Fruit fly (Drosophila melanogaster) whole organism, adult: ENCODE measurements around the gene CG13408.

ENCODE experiments used
- CG11617 ChIP-seq: fragments of 200-800 bp; sonication (Bioruptor generic); optimal IDR thresholded peaks from 2 replicates; lab custom pipeline; 2017; ENCODE audit warnings: mild to moderate bottlenecking, missing biosample characterization, missing genetic modification reagents, missing genetic modification characterization
- CG12768 ChIP-seq: fragments of 200-800 bp; sonication (Bioruptor generic); optimal IDR thresholded peaks from 2 replicates; lab custom pipeline; 2017; ENCODE audit warnings: missing biosample characterization, missing genetic modification characterization, mild to moderate bottlenecking, moderate library complexity, missing genetic modification reagents
- CG14711 ChIP-seq: fragments of 200-800 bp; sonication (Bioruptor generic); optimal IDR thresholded peaks from 2 replicates; lab custom pipeline; 2018; ENCODE audit warnings: missing biosample characterization, mild to moderate bottlenecking, missing genetic modification characterization, moderate library complexity
- CG1620 ChIP-seq: fragments of 200-800 bp; sonication (Bioruptor generic); optimal IDR thresholded peaks from 2 replicates; lab custom pipeline; 2016; ENCODE audit warnings: missing biosample characterization, missing genetic modification characterization
- CG33017 ChIP-seq: fragments of 200-800 bp; sonication (Bioruptor generic); optimal IDR thresholded peaks from 2 replicates; lab custom pipeline; 2018; ENCODE audit warnings: missing biosample characterization, mild to moderate bottlenecking, missing genetic modification characterization, moderate library complexity
- CG5204 ChIP-seq: fragments of 200-800 bp; sonication (Bioruptor generic); optimal IDR thresholded peaks from 2 replicates; lab custom pipeline; 2016; ENCODE audit warnings: missing biosample characterization, missing genetic modification characterization
- CG7045 ChIP-seq: fragments of 200-800 bp; sonication (Bioruptor generic); optimal IDR thresholded peaks from 2 replicates; lab custom pipeline; 2017; ENCODE audit warnings: missing biosample characterization, mild to moderate bottlenecking, missing genetic modification characterization
- CG7101 ChIP-seq: fragments of 200-800 bp; sonication (Bioruptor generic); optimal IDR thresholded peaks from 2 replicates; lab custom pipeline; 2018; ENCODE audit warnings: missing biosample characterization, mild to moderate bottlenecking, missing genetic modification characterization, moderate library complexity
- Clk ChIP-seq: fragments of 200-800 bp; sonication (Bioruptor generic); optimal IDR thresholded peaks from 2 replicates; lab custom pipeline; 2017; ENCODE audit warnings: missing biosample characterization, missing genetic modification characterization
- Crg-1 ChIP-seq: fragments of 200-800 bp; sonication (Bioruptor generic); optimal IDR thresholded peaks from 2 replicates; lab custom pipeline; 2016; ENCODE audit warnings: missing biosample characterization, missing genetic modification characterization
- Hr96 ChIP-seq: fragments of 200-800 bp; sonication (Bioruptor generic); optimal IDR thresholded peaks from 2 replicates; lab custom pipeline; 2016; ENCODE audit warnings: missing biosample characterization, missing genetic modification characterization
- Mnt ChIP-seq: fragments of 200-800 bp; sonication (Bioruptor generic); optimal IDR thresholded peaks from 2 replicates; lab custom pipeline; 2016; ENCODE audit warnings: missing biosample characterization, mild to moderate bottlenecking, missing genetic modification characterization
- bab1 ChIP-seq: fragments of 200-800 bp; sonication (Bioruptor generic); optimal IDR thresholded peaks from 3 replicates; lab custom pipeline; 2019; ENCODE audit warnings: missing biosample characterization, mild to moderate bottlenecking, missing genetic modification characterization, moderate library complexity
- cic ChIP-seq: fragments of 200-800 bp; sonication (Bioruptor generic); optimal IDR thresholded peaks from 2 replicates; lab custom pipeline; 2017; ENCODE audit warnings: missing biosample characterization, mild to moderate bottlenecking, missing genetic modification characterization, moderate library complexity
- cnc ChIP-seq, 2 experiments: fragments of >200 bp; optimal IDR thresholded peaks; 2 replicates each; lab custom pipeline; 2017
- kay ChIP-seq: fragments of 200-800 bp; sonication (Bioruptor generic); peaks from one replicate; lab custom pipeline; 2016; ENCODE audit warnings: missing biosample characterization, missing genetic modification characterization, borderline replicate concordance
- ovo ChIP-seq: fragments of 200-800 bp; sonication (Bioruptor generic); optimal IDR thresholded peaks from 2 replicates; lab custom pipeline; 2016; ENCODE audit warnings: missing biosample characterization, missing genetic modification characterization
- pad ChIP-seq: fragments of 200-800 bp; sonication (Bioruptor generic); optimal IDR thresholded peaks from 3 replicates; lab custom pipeline; 2017; ENCODE audit warnings: missing biosample characterization, missing genetic modification characterization, mild to moderate bottlenecking, moderate library complexity, missing genetic modification reagents
- tj ChIP-seq: fragments of 200-800 bp; sonication (Bioruptor generic); optimal IDR thresholded peaks from 3 replicates; lab custom pipeline; 2017; ENCODE audit warnings: missing biosample characterization, mild to moderate bottlenecking, missing genetic modification characterization, moderate library complexity
- toe ChIP-seq: fragments of 200-800 bp; sonication (Bioruptor generic); optimal IDR thresholded peaks from 2 replicates; lab custom pipeline; 2016; ENCODE audit warnings: missing biosample characterization, missing genetic modification characterization

CG13408 gene

dm6 chr3R:22113127-22113526 lies 32.9 kb downstream of the CG13408 start, which contains the start of gene Ir94a:
Ir94a (plus strand) TSS chr3R:22113427.
- TF ChIP-seq CG5204 (GFP tag; lab: Kevin White, UChicago) = no peak

dm6 chr3R:22117149-22117548 lies 37.0 kb downstream of the CG13408 start, which contains the start of gene Ir94b:
Ir94b (minus strand) TSS chr3R:22117249.
- TF ChIP-seq CG5204 (GFP tag; lab: Kevin White, UChicago) = no peak
- no peak for TF ChIP-seq pad (GFP tag; lab: Kevin White, UChicago)
- no peak for TF ChIP-seq cnc (optimal IDR thresholded peaks at IDR 0.05; lab: Kevin White, UChicago)
- TF ChIP-seq bab1 = no peak
- TF ChIP-seq Clk (GFP tag; lab: Kevin White, UChicago) = no peak
- no peak for TF ChIP-seq CG7101 (tag; lab: Kevin White, UChicago)
- no peak for TF ChIP-seq ovo
- no peak for TF ChIP-seq cic (GFP tag; lab: Kevin White, UChicago)
- TF ChIP-seq CG33017 (tag; lab: Kevin White, UChicago) = no peak
- no peak for TF ChIP-seq Crg-1 (GFP tag; lab: Kevin White, UChicago)
- no peak for TF ChIP-seq tj (GFP tag; lab: Kevin White, UChicago)
- no peak for TF ChIP-seq CG12768 (GFP tag; lab: Kevin White, UChicago)
- TF ChIP-seq CG7045 = no peak
- TF ChIP-seq CG14711 (tag; lab: Kevin White, UChicago) = no peak
- TF ChIP-seq Mnt (GFP tag; lab: Kevin White, UChicago) = no peak
- no peak for TF ChIP-seq kay (GFP tag; lab: Kevin White, UChicago)
- TF ChIP-seq toe = no peak
- no peak for TF ChIP-seq CG1620 (GFP tag; lab: Kevin White, UChicago)

dm6 chr3R:22119354-22119753 lies 39.2 kb downstream of the CG13408 start, which contains the start of gene Ir94c:
Ir94c (minus strand) TSS chr3R:22119454.
- TF ChIP-seq CG7045 (no peak), CG7101 (tag; lab: Kevin White, UChicago) (no peak), Mnt (GFP tag; lab: Kevin White, UChicago) (no peak), CG14711 (tag; lab: Kevin White, UChicago) (no peak), toe (no peak)

- no peak for TF ChIP-seq cic (GFP tag; lab: Kevin White, UChicago)
- TF ChIP-seq ovo = no peak
- no peak for TF ChIP-seq CG7101 (tag; lab: Kevin White, UChicago)
- TF ChIP-seq CG7045 = no peak
- no peak for TF ChIP-seq CG33017 (tag; lab: Kevin White, UChicago)
- TF ChIP-seq toe = no peak
- no peak for TF ChIP-seq kay (GFP tag; lab: Kevin White, UChicago)
Measured at dm6 chr3R:22119761-22120160, 39.6 kb downstream of the CG13408 start, which contains the start of gene CG42390. CG42390 (plus strand) TSS chr3R:22120061.

dm6 chr3R:22121220-22121619 lies 41.0 kb downstream of the CG13408 start:
- TF ChIP-seq cic (GFP tag; lab: Kevin White, UChicago) (no peak), toe (no peak), pad (GFP tag; lab: Kevin White, UChicago) (no peak), Mnt (GFP tag; lab: Kevin White, UChicago) (no peak), Crg-1 (GFP tag; lab: Kevin White, UChicago) (no peak), CG14711 (tag; lab: Kevin White, UChicago) (no peak), kay (GFP tag; lab: Kevin White, UChicago) (no peak), CG7045 (no peak), Clk (GFP tag; lab: Kevin White, UChicago) (no peak), tj (GFP tag; lab: Kevin White, UChicago) (no peak), CG11617 (no peak), cnc (optimal IDR thresholded peaks at IDR 0.05; lab: Kevin White, UChicago) (no peak)

dm6 chr3R:22123347-22123746 lies 43.2 kb downstream of the CG13408 start:
- no peak for TF ChIP-seq bab1
- no peak for TF ChIP-seq tj (GFP tag; lab: Kevin White, UChicago)
- TF ChIP-seq Clk (GFP tag; lab: Kevin White, UChicago) = no peak
- no peak for TF ChIP-seq Hr96
- no peak for TF ChIP-seq CG14711 (tag; lab: Kevin White, UChicago)
- TF ChIP-seq CG33017 (tag; lab: Kevin White, UChicago) = no peak
- TF ChIP-seq kay (GFP tag; lab: Kevin White, UChicago) = no peak
- no peak for TF ChIP-seq toe
- TF ChIP-seq ovo = no peak
- TF ChIP-seq CG12768 (GFP tag; lab: Kevin White, UChicago) = no peak
- no peak for TF ChIP-seq cic (GFP tag; lab: Kevin White, UChicago)
- TF ChIP-seq CG5204 (GFP tag; lab: Kevin White, UChicago) = no peak
- no peak for TF ChIP-seq Mnt (GFP tag; lab: Kevin White, UChicago)
- no peak for TF ChIP-seq Crg-1 (GFP tag; lab: Kevin White, UChicago)
- no peak for TF ChIP-seq CG7045
- TF ChIP-seq CG1620 (GFP tag; lab: Kevin White, UChicago) = no peak
- no peak for TF ChIP-seq CG7101 (tag; lab: Kevin White, UChicago)
- TF ChIP-seq cnc (optimal IDR thresholded peaks at IDR 0.05; lab: Kevin White, UChicago) = no peak
- TF ChIP-seq pad (GFP tag; lab: Kevin White, UChicago) = no peak

dm6 chr3R:22124863-22125262 lies 44.7 kb downstream of the CG13408 start:
- TF ChIP-seq CG33017 (tag; lab: Kevin White, UChicago) = no peak
- TF ChIP-seq kay (GFP tag; lab: Kevin White, UChicago) = peak; percentile 10
- no peak for TF ChIP-seq Hr96
- TF ChIP-seq Mnt (GFP tag; lab: Kevin White, UChicago) = no peak
- no peak for TF ChIP-seq pad (GFP tag; lab: Kevin White, UChicago)
- no peak for TF ChIP-seq bab1
